Fruit fly (Drosophila melanogaster): ENCODE results near the gene CG42371.

The CG42371 gene

dm6 chr2L:2179366-2179765 is 37.7 kb downstream of the CG42371 start (continued):
- TF ChIP-seq ewg (GFP tag; optimal IDR thresholded peaks at IDR 0.05): peak; percentile 57
- peak; percentile 44 for TF ChIP-seq CG11247 (GFP tag; IDR thresholded peaks at IDR 0.05)
- TF ChIP-seq H2.0 (GFP tag; IDR thresholded peaks at IDR 0.05): peak; percentile 54; the same call in 1 of the 2 replicates
- peak; percentile 59; the same call in 1 of the 2 replicates for TF ChIP-seq esg (GFP tag; conservative IDR thresholded peaks at IDR 0.05)
- no peak for TF ChIP-seq bigmax (GFP tag; optimal IDR thresholded peaks at IDR 0.05)
- TF ChIP-seq CG13424 (tag; optimal IDR thresholded peaks at IDR 0.05): peak; percentile 80
- 0 out of 2 replicates have a peak, but pooled peaks have one; percentile 23 for TF ChIP-seq Doc2 (GFP tag; IDR thresholded peaks at IDR 0.05)
- TF ChIP-seq Stat92E (GFP tag; optimal IDR thresholded peaks at IDR 0.05): no peak
- peak; percentile 58 for TF ChIP-seq CG13296 (GFP tag; optimal IDR thresholded peaks at IDR 0.05)
- TF ChIP-seq cad (GFP tag; optimal IDR thresholded peaks at IDR 0.05): no peak
- peak; percentile 73 for TF ChIP-seq CG8924 (tag; optimal IDR thresholded peaks at IDR 0.05)
- no peak for TF ChIP-seq CG30020 (tag; optimal IDR thresholded peaks at IDR 0.05)
- TF ChIP-seq CG12155 (GFP tag; optimal IDR thresholded peaks at IDR 0.05): peak; percentile 75
- peak; percentile 66 for TF ChIP-seq CG4854 (GFP tag; optimal IDR thresholded peaks at IDR 0.05)
- peak; percentile 90 for TF ChIP-seq Antp (GFP tag; optimal IDR thresholded peaks at IDR 0.05)
- no peak for TF ChIP-seq CG14710 (tag; optimal IDR thresholded peaks at IDR 0.05)
- no peak for TF ChIP-seq Dfd (GFP tag; optimal IDR thresholded peaks at IDR 0.05)
- TF ChIP-seq lov (optimal IDR thresholded peaks at IDR 0.05): no peak
- no peak for TF ChIP-seq lov (GFP tag; IDR thresholded peaks at IDR 0.05)
- peak; percentile 79 for TF ChIP-seq fu2 (GFP tag; optimal IDR thresholded peaks at IDR 0.05)
- peak; percentile 74 for TF ChIP-seq Side (GFP tag; optimal IDR thresholded peaks at IDR 0.05)
- TF ChIP-seq CG12659 (GFP tag; optimal IDR thresholded peaks at IDR 0.05): peak; percentile 70
- TF ChIP-seq CG2202 (tag; optimal IDR thresholded peaks at IDR 0.05): no peak
- no peak for TF ChIP-seq CG14860 (GFP tag; IDR thresholded peaks at IDR 0.05; ENCODE audit: partially characterized antibody)
- TF ChIP-seq CG16779 (GFP tag; IDR thresholded peaks at IDR 0.05): 0 out of 2 replicates have a peak, but pooled peaks have one; percentile 28
- peak; percentile 45 for TF ChIP-seq CG3163 (GFP tag; optimal IDR thresholded peaks at IDR 0.05)
- peak; percentile 68 for TF ChIP-seq ERR (GFP tag; optimal IDR thresholded peaks at IDR 0.05)
- peak; percentile 52 for TF ChIP-seq tup (GFP tag; optimal IDR thresholded peaks at IDR 0.05)
- no peak for TF ChIP-seq fd64A (GFP tag; optimal IDR thresholded peaks at IDR 0.05)
- peak; percentile 60 for TF ChIP-seq scrt (GFP tag; optimal IDR thresholded peaks at IDR 0.05)
- peak; percentile 40 for TF ChIP-seq Mad (GFP tag; optimal IDR thresholded peaks at IDR 0.05)
- peak; percentile 91 for TF ChIP-seq CG2120 (GFP tag; optimal IDR thresholded peaks at IDR 0.05)
- peak; percentile 83 for TF ChIP-seq CG12071 (GFP tag; optimal IDR thresholded peaks at IDR 0.05)
- TF ChIP-seq HLH3B (GFP tag; IDR thresholded peaks at IDR 0.05): peak; percentile 81
- TF ChIP-seq CG10959 (GFP tag; IDR thresholded peaks at IDR 0.05): no peak; the same call in 1 of the 2 replicates
- TF ChIP-seq CG6683 (GFP tag; optimal IDR thresholded peaks at IDR 0.05): peak; percentile 22
- peak; percentile 63 for TF ChIP-seq Aef1 (GFP tag; IDR thresholded peaks at IDR 0.05)
- no peak for TF ChIP-seq hbn (GFP tag; IDR thresholded peaks at IDR 0.05; ENCODE audit: partially characterized antibody)
- TF ChIP-seq CG7357 (GFP tag; IDR thresholded peaks at IDR 0.05): peak; percentile 66; the same call in 2 of the 3 replicates
- peak; percentile 33 for TF ChIP-seq CG9437 (GFP tag; optimal IDR thresholded peaks at IDR 0.05)
- TF ChIP-seq usp (GFP tag; optimal IDR thresholded peaks at IDR 0.05): no peak
- TF ChIP-seq pan (optimal IDR thresholded peaks at IDR 0.05): no peak
- peak in 1 of 2 experiments; percentile 75 for TF ChIP-seq pan (GFP tag; optimal IDR thresholded peaks at IDR 0.05 in 1 of 2, IDR thresholded peaks at IDR 0.05 in 1 of 2)
- TF ChIP-seq CG17802 (tag; optimal IDR thresholded peaks at IDR 0.05): no peak
- TF ChIP-seq Fer1 (GFP tag; optimal IDR thresholded peaks at IDR 0.05): peak; percentile 66
- TF ChIP-seq dpn (GFP tag; optimal IDR thresholded peaks at IDR 0.05): peak; percentile 78 to 85
- TF ChIP-seq grn (GFP tag; optimal IDR thresholded peaks at IDR 0.05): peak; percentile 45
- no peak for TF ChIP-seq lbe (GFP tag; optimal IDR thresholded peaks at IDR 0.05)
- TF ChIP-seq tgo (GFP tag; IDR thresholded peaks at IDR 0.05): peak; percentile 74
- peak; percentile 75 for TF ChIP-seq slp2 (GFP tag; optimal IDR thresholded peaks at IDR 0.05)
- TF ChIP-seq CG12236 (GFP tag; optimal IDR thresholded peaks at IDR 0.05): peak; percentile 8

All from whole organism, embryonic.